Worm (Caenorhabditis elegans): ENCODE data around the gene exos-7.
"Not testable (repeated sequence)": the region's sequence is repeated elsewhere in the genome, so short reads cannot be mapped to it uniquely, and the experiment has no call there.

ce11 chrV:20839307-20839909 is 743 bp downstream of the exos-7 start:
- TF ChIP-seq ama-1 (optimal IDR thresholded peaks at IDR 0.05); pha-4 (tag; optimal IDR thresholded peaks at IDR 0.05); zip-5 (tag; optimal IDR thresholded peaks at IDR 0.05): not testable (repeated sequence)
